Fruit fly (Drosophila melanogaster) whole organism: ENCODE data around the gene CG34331.

ENCODE experiments used
- CG8478 ChIP-seq: fragments of >200 bp; optimal IDR thresholded peaks from 2 replicates; lab custom pipeline; 2018; ENCODE audit warnings: inconsistent platforms
- Dll ChIP-seq: fragments of >200 bp; optimal IDR thresholded peaks from 2 replicates; lab custom pipeline; 2017
- EcR ChIP-seq, 2 experiments: fragments of >200 bp; optimal IDR thresholded peaks; 2 replicates each; lab custom pipeline; 2017; ENCODE audit warnings: missing biosample characterization in 2 of 2, missing genetic modification characterization in 2 of 2, missing genetic modification reagents in 2 of 2
- pan ChIP-seq: fragments of >200 bp; optimal IDR thresholded peaks from 2 replicates; lab custom pipeline; 2017
- psq ChIP-seq: fragments of >200 bp; optimal IDR thresholded peaks from 2 replicates; lab custom pipeline; 2017
- usp ChIP-seq: fragments of >200 bp; optimal IDR thresholded peaks from 2 replicates; lab custom pipeline; 2017; ENCODE audit warnings: missing biosample characterization, missing genetic modification characterization, mixed read lengths

dm6 chrX:20083762-20084161, 38.5 kb upstream of the CG34331 start:
- no peak for TF ChIP-seq psq (lab: Kevin White, UChicago)
- TF ChIP-seq Dll (lab: Kevin White, UChicago), result no peak
- TF ChIP-seq EcR (GFP tag; optimal IDR thresholded peaks at IDR 0.05; lab: Kevin White, UChicago), result no peak
- TF ChIP-seq usp (GFP tag; lab: Kevin White, UChicago), result no peak
- no peak for TF ChIP-seq CG8478 (lab: Kevin White, UChicago)
- TF ChIP-seq pan (lab: Kevin White, UChicago), result no peak
